Fruit fly (Drosophila melanogaster): ENCODE data around the gene CG13280.

CG13280 gene

DNA sequence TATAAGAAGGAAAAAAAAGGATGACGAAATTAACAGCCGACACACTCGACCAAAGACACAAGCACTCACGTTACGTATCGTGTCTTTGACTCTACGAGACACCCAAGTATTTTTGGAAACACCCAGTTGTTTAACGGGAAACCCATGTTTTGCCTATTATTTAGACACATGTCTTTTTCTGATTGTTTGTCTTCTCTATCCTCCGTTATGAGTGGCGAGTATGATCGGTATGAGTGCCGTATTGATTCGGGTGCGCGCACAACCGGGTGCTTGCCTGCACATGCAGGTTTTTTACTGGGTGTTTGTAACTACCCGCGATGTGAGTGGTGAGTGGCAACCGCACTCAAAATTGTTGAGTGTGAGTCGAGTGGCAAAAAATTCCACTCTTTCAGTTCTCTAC is 38.2 kb upstream of the CG13280 start (continued):
- TF ChIP-seq CG3163 (GFP tag; optimal IDR thresholded peaks at IDR 0.05) (peak; percentile 21), CG1233 (GFP tag; optimal IDR thresholded peaks at IDR 0.05) (no peak), ato (GFP tag; IDR thresholded peaks at IDR 0.05; ENCODE audit: partially characterized antibody) (no peak)

- TF ChIP-seq Adf1 (GFP tag; IDR thresholded peaks at IDR 0.05) = no peak
- TF ChIP-seq CG31224 (GFP tag; IDR thresholded peaks at IDR 0.05) = no peak
- TF ChIP-seq CrebB (tag; optimal IDR thresholded peaks at IDR 0.05) = no peak
- no peak for TF ChIP-seq disco-r (GFP tag; optimal IDR thresholded peaks at IDR 0.05)
- no peak for TF ChIP-seq Sox100B (GFP tag; optimal IDR thresholded peaks at IDR 0.05)
- peak; percentile 66; the same call in 2 of the 3 replicates for TF ChIP-seq CG2199 (GFP tag; IDR thresholded peaks at IDR 0.05)
- no peak for TF ChIP-seq CG12942 (GFP tag; optimal IDR thresholded peaks at IDR 0.05)
- peak; percentile 38; the same call in 1 of the 2 replicates for TF ChIP-seq onecut (GFP tag; IDR thresholded peaks at IDR 0.05)
- TF ChIP-seq exex (tag; optimal IDR thresholded peaks at IDR 0.05) = peak; percentile 18
- TF ChIP-seq CG10321 (GFP tag; IDR thresholded peaks at IDR 0.05) = no peak
- TF ChIP-seq gt (GFP tag; IDR thresholded peaks at IDR 0.05) = no peak
- TF ChIP-seq CG7745 (tag; optimal IDR thresholded peaks at IDR 0.05) = no peak
- TF ChIP-seq Neu2 (GFP tag; optimal IDR thresholded peaks at IDR 0.05; ENCODE audit: borderline replicate concordance) = no peak
- TF ChIP-seq sens (GFP tag) = peak; percentile 5
- no peak for TF ChIP-seq fd64A (GFP tag; optimal IDR thresholded peaks at IDR 0.05)
- TF ChIP-seq lab (GFP tag; optimal IDR thresholded peaks at IDR 0.05) = peak; percentile 7
- TF ChIP-seq CG11504 (tag; optimal IDR thresholded peaks at IDR 0.05) = peak; percentile 3
- peak; percentile 13 for TF ChIP-seq D19A (tag; optimal IDR thresholded peaks at IDR 0.05)
- TF ChIP-seq CG3163 (GFP tag; optimal IDR thresholded peaks at IDR 0.05) = peak; percentile 71
- TF ChIP-seq HmgD (GFP tag; optimal IDR thresholded peaks at IDR 0.05) = no peak
- TF ChIP-seq CG3995 (GFP tag; optimal IDR thresholded peaks at IDR 0.05) = no peak
- TF ChIP-seq Dll (GFP tag; IDR thresholded peaks at IDR 0.05; ENCODE audit: partially characterized antibody) = 0 out of 4 replicates have a peak, but pooled peaks have one; percentile 23
- TF ChIP-seq nau (GFP tag; optimal IDR thresholded peaks at IDR 0.05) = no peak
- no peak for TF ChIP-seq kah (GFP tag; optimal IDR thresholded peaks at IDR 0.05)
- peak in 1 of 2 experiments; percentile 41 for TF ChIP-seq Trl (optimal IDR thresholded peaks at IDR 0.05)
- TF ChIP-seq Trl (GFP tag; optimal IDR thresholded peaks at IDR 0.05) = no peak
- TF ChIP-seq CG7987 (GFP tag; optimal IDR thresholded peaks at IDR 0.05) = peak; percentile 13
- no peak for TF ChIP-seq vvl (GFP tag; IDR thresholded peaks at IDR 0.05)
- TF ChIP-seq Meics (GFP tag; optimal IDR thresholded peaks at IDR 0.05) = peak; percentile 23
- TF ChIP-seq phol (tag; optimal IDR thresholded peaks at IDR 0.05) = no peak
- TF ChIP-seq lmd (GFP tag; IDR thresholded peaks at IDR 0.05) = no peak
- no peak for TF ChIP-seq sd (tag; optimal IDR thresholded peaks at IDR 0.05)
- peak; percentile 7; the same call in 1 of the 2 replicates for TF ChIP-seq CG10366 (GFP tag; IDR thresholded peaks at IDR 0.05)
- TF ChIP-seq tap (tag; optimal IDR thresholded peaks at IDR 0.05) = no peak
- no peak for TF ChIP-seq CG30020 (tag; optimal IDR thresholded peaks at IDR 0.05)
- peak; percentile 8 for TF ChIP-seq gsb-n (tag; optimal IDR thresholded peaks at IDR 0.05)
- peak; percentile 47 for TF ChIP-seq wek (GFP tag; optimal IDR thresholded peaks at IDR 0.05)
- peak; percentile 8 for TF ChIP-seq kni (GFP tag; optimal IDR thresholded peaks at IDR 0.05)
- no peak for TF ChIP-seq gce (GFP tag; IDR thresholded peaks at IDR 0.05)
- TF ChIP-seq CG6813 (GFP tag; optimal IDR thresholded peaks at IDR 0.05) = peak; percentile 25
- no peak for TF ChIP-seq Ssrp (tag; optimal IDR thresholded peaks at IDR 0.05)
- no peak for TF ChIP-seq lbe (GFP tag; optimal IDR thresholded peaks at IDR 0.05)
- TF ChIP-seq oc (tag; optimal IDR thresholded peaks at IDR 0.05) = no peak
- TF ChIP-seq MTF-1 (GFP tag; optimal IDR thresholded peaks at IDR 0.05; ENCODE audit: borderline replicate concordance) = peak; percentile 13
- no peak for TF ChIP-seq gem (tag; optimal IDR thresholded peaks at IDR 0.05)
- TF ChIP-seq sqz (GFP tag; optimal IDR thresholded peaks at IDR 0.05) = peak; percentile 36
Observed at dm6 chr2L:16858466-16859007, 37.6 kb upstream of the CG13280 start, which contains the start of gene CG31809. Gene CG31809 (minus strand): TSS chr2L:16858714.

Measured in whole organism, embryonic.